Fruit fly (Drosophila melanogaster): ENCODE measurements around the gene CG9981.

dm6 chrX:16391397-16391796 is 13.5 kb downstream of the CG9981 start, which contains the start of the genes TH1 and mei-41:
- TF ChIP-seq CTCF (optimal IDR thresholded peaks at IDR 0.05) (no peak), CG8478 (optimal IDR thresholded peaks at IDR 0.05) (no peak)
